Fruit fly (Drosophila melanogaster): ENCODE measurements around the gene Sas10.

Gene Sas10

dm6 chrX:5363116-5363515, 45.9 kb downstream of the Sas10 start:
- TF ChIP-seq tai (GFP tag; optimal IDR thresholded peaks at IDR 0.05) (no peak), woc (GFP tag; optimal IDR thresholded peaks at IDR 0.05) (no peak), psq (GFP tag; optimal IDR thresholded peaks at IDR 0.05) (no peak), h (GFP tag; optimal IDR thresholded peaks at IDR 0.05) (no peak), rgr (GFP tag; optimal IDR thresholded peaks at IDR 0.05) (no peak), Vsx2 (GFP tag; optimal IDR thresholded peaks at IDR 0.05; ENCODE audit: partially characterized antibody) (no peak), Sp1 (GFP tag; optimal IDR thresholded peaks at IDR 0.05) (no peak), Abd-B (GFP tag; optimal IDR thresholded peaks at IDR 0.05) (no peak), dmrt93B (GFP tag; optimal IDR thresholded peaks at IDR 0.05) (no peak), Jra (GFP tag; optimal IDR thresholded peaks at IDR 0.05) (no peak), Myc (optimal IDR thresholded peaks at IDR 0.05) (no peak), lola (GFP tag; optimal IDR thresholded peaks at IDR 0.05) (no peak), ey (GFP tag; optimal IDR thresholded peaks at IDR 0.05) (no peak), dl (GFP tag; optimal IDR thresholded peaks at IDR 0.05; ENCODE audit: insufficient read depth in 1 of 2, partially characterized antibody in 2 of 2) (no peak), dsf (GFP tag; optimal IDR thresholded peaks at IDR 0.05; ENCODE audit: borderline replicate concordance) (no peak)

DNA sequence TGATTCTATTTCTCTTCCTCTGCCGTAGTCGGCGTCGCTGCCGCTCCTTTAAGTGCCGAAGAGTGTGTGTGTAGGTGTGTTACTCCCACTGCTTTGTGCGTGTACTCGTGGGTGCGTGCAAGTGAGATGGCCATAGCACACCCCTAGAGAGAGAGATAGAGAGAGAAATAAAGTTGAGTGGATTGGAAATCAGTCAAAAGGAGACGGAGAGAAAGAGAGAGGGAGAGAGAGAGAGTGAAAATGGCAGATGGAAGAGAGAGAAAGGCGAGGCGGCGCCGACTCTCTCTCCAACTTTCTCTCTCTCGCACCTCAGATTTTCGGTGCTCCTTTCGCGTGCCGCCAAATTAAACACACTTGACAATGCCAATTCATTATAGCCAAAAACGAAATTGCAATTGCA, 46.8 kb downstream of the Sas10 start:
- no peak for TF ChIP-seq dl (GFP tag; optimal IDR thresholded peaks at IDR 0.05; ENCODE audit: insufficient read depth in 1 of 2, partially characterized antibody in 2 of 2)
- no peak for TF ChIP-seq jim (GFP tag; optimal IDR thresholded peaks at IDR 0.05)
- TF ChIP-seq woc (GFP tag; optimal IDR thresholded peaks at IDR 0.05), result no peak
- TF ChIP-seq dsf (GFP tag; optimal IDR thresholded peaks at IDR 0.05; ENCODE audit: borderline replicate concordance), result no peak
- no peak for TF ChIP-seq Jra (GFP tag; optimal IDR thresholded peaks at IDR 0.05)
- TF ChIP-seq ey (GFP tag; optimal IDR thresholded peaks at IDR 0.05), result no peak
- no peak for TF ChIP-seq fru (GFP tag; optimal IDR thresholded peaks at IDR 0.05)
- no peak for TF ChIP-seq HLH106 (tag; optimal IDR thresholded peaks at IDR 0.05)
- no peak for TF ChIP-seq Hr83 (GFP tag; optimal IDR thresholded peaks at IDR 0.05; ENCODE audit: poor library complexity, severe bottlenecking)
- no peak for TF ChIP-seq tai (GFP tag; optimal IDR thresholded peaks at IDR 0.05)
- TF ChIP-seq psq (GFP tag; optimal IDR thresholded peaks at IDR 0.05), result no peak
- no peak for TF ChIP-seq N (GFP tag; optimal IDR thresholded peaks at IDR 0.05)
- TF ChIP-seq brk (GFP tag; optimal IDR thresholded peaks at IDR 0.05), result no peak
- TF ChIP-seq Mio (GFP tag; optimal IDR thresholded peaks at IDR 0.05), result no peak
- no peak for TF ChIP-seq sage (GFP tag; optimal IDR thresholded peaks at IDR 0.05)
- no peak for TF ChIP-seq foxo (GFP tag; optimal IDR thresholded peaks at IDR 0.05)
